Worm (Caenorhabditis elegans): ENCODE data around the gene ric-4.
A peak's percentile ranks its signal among the peaks of the same experiment; 100 is the strongest.

ric-4 gene

ce11 chrV:10238665-10239064, 31.4 kb downstream of the ric-4 start, which contains the start of gene fubl-1 (continued):
- no peak for TF ChIP-seq ccch-3 (GFP tag; optimal IDR thresholded peaks at IDR 0.05)
- TF ChIP-seq nhr-27 (tag; optimal IDR thresholded peaks at IDR 0.05) = no peak
- TF ChIP-seq lin-54 (GFP tag; optimal IDR thresholded peaks at IDR 0.05) = no peak
- no peak for TF ChIP-seq hlh-26 (GFP tag; conservative IDR thresholded peaks at IDR 0.05)
- peak; percentile 76 for TF ChIP-seq lsl-1 (GFP tag; optimal IDR thresholded peaks at IDR 0.05)
- TF ChIP-seq lin-35 (GFP tag; optimal IDR thresholded peaks at IDR 0.05) = no peak
- TF ChIP-seq cebp-1 (GFP tag; IDR thresholded peaks at IDR 0.05) = no peak
- TF ChIP-seq cebp-1 (tag; optimal IDR thresholded peaks at IDR 0.05) = no peak
- no peak for TF ChIP-seq lir-1 (GFP tag; conservative IDR thresholded peaks at IDR 0.05)
- TF ChIP-seq rpc-1 (optimal IDR thresholded peaks at IDR 0.05) = no peak
- TF ChIP-seq rpc-1 (tag; optimal IDR thresholded peaks at IDR 0.05) = no peak
- TF ChIP-seq C17E4.6 (GFP tag; IDR thresholded peaks at IDR 0.05) = no peak
- TF ChIP-seq F22D6.2 (tag; optimal IDR thresholded peaks at IDR 0.05) = no peak
- peak; percentile 97 for TF ChIP-seq madf-3 (GFP tag; IDR thresholded peaks at IDR 0.05)
- no peak for TF ChIP-seq tbp1 (GFP tag; optimal IDR thresholded peaks at IDR 0.05)
- TF ChIP-seq F49E8.2 (tag; optimal IDR thresholded peaks at IDR 0.05; ENCODE audit: insufficient read depth) = no peak
- no peak for TF ChIP-seq ztf-26 (tag; optimal IDR thresholded peaks at IDR 0.05)
- no peak for TF ChIP-seq bed-2 (GFP tag; IDR thresholded peaks at IDR 0.05)
- no peak for TF ChIP-seq fkh-3 (tag; optimal IDR thresholded peaks at IDR 0.05)
- TF ChIP-seq nhr-90 (tag; optimal IDR thresholded peaks at IDR 0.05) = no peak
- TF ChIP-seq Y53F4B.3 (GFP tag; IDR thresholded peaks at IDR 0.05) = no peak
- no peak for TF ChIP-seq ceh-27 (GFP tag; optimal IDR thresholded peaks at IDR 0.05)
- TF ChIP-seq nfyb-1 (GFP tag; IDR thresholded peaks at IDR 0.05) = no peak
- no peak for TF ChIP-seq nhr-120 (GFP tag; IDR thresholded peaks at IDR 0.05)
- no peak for TF ChIP-seq F55B11.4 (tag; optimal IDR thresholded peaks at IDR 0.05; ENCODE audit: borderline replicate concordance, insufficient read depth)
- TF ChIP-seq unc-130 (GFP tag; optimal IDR thresholded peaks at IDR 0.05) = no peak
- TF ChIP-seq ama-1 (optimal IDR thresholded peaks at IDR 0.05) = no peak
- TF ChIP-seq ama-1 (GFP tag; optimal IDR thresholded peaks at IDR 0.05) = no peak
- no peak for TF ChIP-seq rec-8 (tag; optimal IDR thresholded peaks at IDR 0.05)
- TF ChIP-seq pbrm-1 (GFP tag; IDR thresholded peaks at IDR 0.05) = no peak
- TF ChIP-seq rcor-1 (GFP tag; IDR thresholded peaks at IDR 0.05) = no peak

ce11 chrV:10237959-10238444, 32.1 kb downstream of the ric-4 start:
- no peak for TF ChIP-seq lag-1 (GFP tag; IDR thresholded peaks at IDR 0.05)
- no peak for TF ChIP-seq F33H1.4 (GFP tag; IDR thresholded peaks at IDR 0.05)
- no peak for TF ChIP-seq egl-18 (GFP tag; IDR thresholded peaks at IDR 0.05)
- no peak for TF ChIP-seq F55B11.4 (tag; optimal IDR thresholded peaks at IDR 0.05; ENCODE audit: borderline replicate concordance, insufficient read depth)
- TF ChIP-seq bed-1 (GFP tag; IDR thresholded peaks at IDR 0.05) = 0 out of 2 replicates have a peak, but pooled peaks have one; percentile 51
- TF ChIP-seq madf-8 (GFP tag; conservative IDR thresholded peaks at IDR 0.05) = no peak
- 0 out of 2 replicates have a peak, but pooled peaks have one; percentile 12 for TF ChIP-seq cebp-1 (GFP tag; IDR thresholded peaks at IDR 0.05)
- peak; percentile 57 for TF ChIP-seq cebp-1 (tag; optimal IDR thresholded peaks at IDR 0.05)
- TF ChIP-seq D2030.7 (GFP tag; IDR thresholded peaks at IDR 0.05) = 0 out of 2 replicates have a peak, but pooled peaks have one; percentile 36
- TF ChIP-seq attf-6 (GFP tag; IDR thresholded peaks at IDR 0.05) = peak; percentile 73; the same call in 1 of the 2 replicates
- no peak for TF ChIP-seq aptf-2 (GFP tag; conservative IDR thresholded peaks at IDR 0.05)
- peak; percentile 33 for TF ChIP-seq lin-54 (GFP tag; optimal IDR thresholded peaks at IDR 0.05)
- TF ChIP-seq chd-7 (tag; optimal IDR thresholded peaks at IDR 0.05) = peak; percentile 78
- peak; percentile 82 for TF ChIP-seq nhr-27 (tag; optimal IDR thresholded peaks at IDR 0.05)
- TF ChIP-seq rpc-1 (optimal IDR thresholded peaks at IDR 0.05) = no peak
- TF ChIP-seq rpc-1 (tag; optimal IDR thresholded peaks at IDR 0.05) = no peak
- no peak for TF ChIP-seq ztf-6 (GFP tag; IDR thresholded peaks at IDR 0.05)
- TF ChIP-seq F52B5.7 (tag; optimal IDR thresholded peaks at IDR 0.05) = peak; percentile 91
- TF ChIP-seq egl-44 (GFP tag; IDR thresholded peaks at IDR 0.05) = no peak
- TF ChIP-seq B0336.3 (GFP tag; IDR thresholded peaks at IDR 0.05) = peak; percentile 82
- peak; percentile 14; the same call in 1 of the 2 replicates for TF ChIP-seq ceh-91 (GFP tag; IDR thresholded peaks at IDR 0.05)
- TF ChIP-seq mxl-1 (tag; optimal IDR thresholded peaks at IDR 0.05) = no peak
- TF ChIP-seq him-1 (tag; optimal IDR thresholded peaks at IDR 0.05) = no peak
- peak; percentile 93 for TF ChIP-seq F10E7.11 (tag; optimal IDR thresholded peaks at IDR 0.05)
- TF ChIP-seq gei-17 (GFP tag; optimal IDR thresholded peaks at IDR 0.05) = no peak
